Worm (Caenorhabditis elegans) whole organism, L2 larva: ENCODE results near the gene daf-19.

ENCODE experiments used
- ama-1 ChIP-seq: fragments of 150-350 bp; optimal IDR thresholded peaks from 2 replicates; lab custom pipeline; 2018; ENCODE audit warnings: inconsistent platforms
- ceh-82 ChIP-seq: fragments of 150-350 bp; optimal IDR thresholded peaks from 2 replicates; lab custom pipeline; 2014; ENCODE audit warnings: missing biosample characterization, missing genetic modification characterization
- elt-1 ChIP-seq: fragments of 150-350 bp; optimal IDR thresholded peaks from 2 replicates; lab custom pipeline; 2014; ENCODE audit warnings: missing biosample characterization, missing genetic modification characterization
- fos-1 ChIP-seq: fragments of 150-350 bp; optimal IDR thresholded peaks from 2 replicates; lab custom pipeline; 2014; ENCODE audit warnings: missing biosample characterization, missing genetic modification characterization
- lin-11 ChIP-seq: fragments of 150-350 bp; sonication (generic microtip); optimal IDR thresholded peaks from 2 replicates; lab custom pipeline; 2014; ENCODE audit warnings: missing biosample characterization, missing genetic modification characterization, inconsistent platforms, mixed read lengths
- lin-13 ChIP-seq: fragments of 150-350 bp; optimal IDR thresholded peaks from 2 replicates; lab custom pipeline; 2014; ENCODE audit warnings: missing biosample characterization, missing genetic modification reagents, missing genetic modification characterization
- lin-39 ChIP-seq: fragments of 150-350 bp; optimal IDR thresholded peaks from 2 replicates; lab custom pipeline; 2014; ENCODE audit warnings: missing biosample characterization, missing genetic modification reagents, missing genetic modification characterization
- nhr-11 ChIP-seq: fragments of 150-350 bp; optimal IDR thresholded peaks from 2 replicates; lab custom pipeline; 2014; ENCODE audit warnings: missing biosample characterization, missing genetic modification characterization
- sem-4 ChIP-seq: fragments of 150-350 bp; optimal IDR thresholded peaks from 2 replicates; lab custom pipeline; 2014; ENCODE audit warnings: missing biosample characterization, missing genetic modification reagents, missing genetic modification characterization
- skn-1 ChIP-seq: sonication (generic microtip); optimal IDR thresholded peaks from 2 replicates; lab custom pipeline; 2017; ENCODE audit warnings: missing biosample characterization, missing genetic modification characterization
- unc-39 ChIP-seq: fragments of 150-350 bp; optimal IDR thresholded peaks from 2 replicates; lab custom pipeline; 2014; ENCODE audit warnings: missing biosample characterization, missing genetic modification characterization
- unc-62 ChIP-seq: fragments of 150-350 bp; optimal IDR thresholded peaks from 2 replicates; lab custom pipeline; 2014; ENCODE audit warnings: missing biosample characterization, missing genetic modification reagents, missing genetic modification characterization
- ztf-11 ChIP-seq: sonication (generic microtip); optimal IDR thresholded peaks from 2 replicates; lab custom pipeline; 2017; ENCODE audit warnings: missing biosample characterization, missing genetic modification characterization
- ztf-4 ChIP-seq: fragments of 150-350 bp; optimal IDR thresholded peaks from 2 replicates; lab custom pipeline; 2014; ENCODE audit warnings: missing biosample characterization, missing genetic modification characterization

- TF ChIP-seq elt-1 (tag; lab: Kevin White, UChicago) (no peak), ztf-4 (tag; lab: Kevin White, UChicago) (no peak), ama-1 (lab: Kevin White, UChicago) (no peak), sem-4 (tag; lab: Kevin White, UChicago) (no peak), ztf-11 (tag; lab: Kevin White, UChicago) (no peak), unc-62 (GFP tag; lab: Kevin White, UChicago) (no peak), nhr-11 (tag; lab: Kevin White, UChicago) (no peak), unc-39 (tag; lab: Kevin White, UChicago) (no peak), skn-1 (tag; lab: Kevin White, UChicago) (no peak), fos-1 (tag; lab: Kevin White, UChicago) (no peak), lin-13 (GFP tag; lab: Kevin White, UChicago) (no peak), lin-39 (tag; lab: Kevin White, UChicago) (no peak), ceh-82 (no peak), lin-11 (tag; lab: Kevin White, UChicago) (no peak)
Observed at ce11 chrII:10164137-10164536, 5.0 kb downstream of the daf-19 start.
